Fruit fly (Drosophila melanogaster) ovary, adult (tissue): ENCODE results near the gene CG7156.

Source experiments
- CG17801 ChIP-seq: fragments of 200-800 bp; optimal IDR thresholded peaks from 2 replicates; lab custom pipeline; 2019; ENCODE audit warnings: missing biosample characterization, mild to moderate bottlenecking, missing genetic modification characterization, moderate library complexity; ENCODE audit not compliant: partially characterized antibody

Gene CG7156

dm6 chr3R:18196991-18197801 lies 44.8 kb downstream of the CG7156 start:
- peak; percentile 93 for TF ChIP-seq CG17801 (GFP tag; lab: Kevin White, UChicago)

DNA sequence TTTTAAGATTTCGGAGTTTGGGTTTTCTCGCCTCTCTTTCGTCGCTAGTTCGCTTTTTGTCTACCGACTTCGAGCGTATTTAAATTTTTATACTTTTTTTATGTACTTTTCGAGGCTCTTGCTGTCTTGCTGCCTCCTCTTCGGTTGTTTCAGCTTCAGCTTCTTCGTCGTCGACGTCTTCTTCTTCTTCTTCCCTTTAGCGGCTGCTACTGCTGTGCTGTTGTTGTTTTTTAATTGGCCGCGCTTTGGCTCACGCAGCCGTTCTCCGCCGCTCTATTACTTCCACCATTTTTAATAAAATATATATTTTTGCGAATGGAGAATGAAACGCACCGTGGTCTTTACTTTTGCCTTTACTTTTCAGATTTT lies 45.4 kb downstream of the CG7156 start:
- no peak for TF ChIP-seq CG17801 (GFP tag; lab: Kevin White, UChicago)

- TF ChIP-seq CG17801 (GFP tag; lab: Kevin White, UChicago): no peak
These were observed 46.7 kb downstream of the CG7156 start for dm6 chr3R:18195295-18195694.

- no peak for TF ChIP-seq CG17801 (GFP tag; lab: Kevin White, UChicago)
These were observed 50.1 kb downstream of the CG7156 start, which contains the start of gene CG14313 for dm6 chr3R:18191867-18192266. TSS of gene CG14313 (minus strand) at chr3R:18191967.
